Worm (Caenorhabditis elegans): ENCODE measurements around the gene srz-61.

- TF ChIP-seq B0310.2 (tag; optimal IDR thresholded peaks at IDR 0.05), result no peak
- no peak for TF ChIP-seq scrt-1 (GFP tag; IDR thresholded peaks at IDR 0.05)
- no peak for TF ChIP-seq ama-1 (optimal IDR thresholded peaks at IDR 0.05)
- TF ChIP-seq ceh-13 (GFP tag; optimal IDR thresholded peaks at IDR 0.05), result no peak
- no peak for TF ChIP-seq aly-1 (tag; optimal IDR thresholded peaks at IDR 0.05)
- TF ChIP-seq tbx-37 (GFP tag; conservative IDR thresholded peaks at IDR 0.05), result no peak
- TF ChIP-seq sea-1 (GFP tag; conservative IDR thresholded peaks at IDR 0.05), result no peak
- no peak for TF ChIP-seq hmg-4 (GFP tag; optimal IDR thresholded peaks at IDR 0.05)
Measured at ce11 chrIV:16306918-16307317, 14.0 kb upstream of the srz-61 start.

Measured in whole organism, early embryonic.